Fruit fly (Drosophila melanogaster): ENCODE measurements around the gene jar.

Gene jar

dm6 chr3R:24283582-24284085 lies 12.6 kb upstream of the jar start, which contains the start of gene CG6356 (continued):
- TF ChIP-seq inv (GFP tag; IDR thresholded peaks at IDR 0.05; ENCODE audit: partially characterized antibody) (0 out of 2 replicates have a peak, but pooled peaks have one; percentile 16), Nf-YC (tag; optimal IDR thresholded peaks at IDR 0.05) (no peak), sob (GFP tag; IDR thresholded peaks at IDR 0.05) (peak; percentile 31; the same call in 1 of the 2 replicates), CG6689 (GFP tag; IDR thresholded peaks at IDR 0.05) (no peak), btn (GFP tag; optimal IDR thresholded peaks at IDR 0.05) (no peak), Doc3 (GFP tag; IDR thresholded peaks at IDR 0.05; ENCODE audit: partially characterized antibody) (no peak), gce (GFP tag; IDR thresholded peaks at IDR 0.05) (no peak), hbn (GFP tag; IDR thresholded peaks at IDR 0.05; ENCODE audit: partially characterized antibody) (no peak), wor (GFP tag; IDR thresholded peaks at IDR 0.05) (no peak), nmo (GFP tag; optimal IDR thresholded peaks at IDR 0.05) (no peak), CG8290 (GFP tag; optimal IDR thresholded peaks at IDR 0.05) (no peak), CG8290 (tag; optimal IDR thresholded peaks at IDR 0.05) (peak in 1 of 2 experiments; percentile 52), Lim3 (GFP tag; IDR thresholded peaks at IDR 0.05) (no peak), dati (GFP tag; IDR thresholded peaks at IDR 0.05) (no peak), ttk (GFP tag; IDR thresholded peaks at IDR 0.05) (no peak), CG3065 (GFP tag; optimal IDR thresholded peaks at IDR 0.05) (no peak), CG16779 (GFP tag; IDR thresholded peaks at IDR 0.05) (0 out of 2 replicates have a peak, but pooled peaks have one; percentile 11), cwo (GFP tag; optimal IDR thresholded peaks at IDR 0.05) (peak; percentile 46), lmd (GFP tag; IDR thresholded peaks at IDR 0.05) (peak; percentile 9; the same call in 1 of the 2 replicates), fd64A (GFP tag; optimal IDR thresholded peaks at IDR 0.05) (no peak), psq (GFP tag; optimal IDR thresholded peaks at IDR 0.05) (no peak), ham (GFP tag; IDR thresholded peaks at IDR 0.05) (no peak), Mad (GFP tag; optimal IDR thresholded peaks at IDR 0.05) (no peak), Drgx (GFP tag; IDR thresholded peaks at IDR 0.05) (peak; percentile 54), CG12769 (tag; optimal IDR thresholded peaks at IDR 0.05) (peak; percentile 70), CG5180 (GFP tag; optimal IDR thresholded peaks at IDR 0.05) (peak; percentile 29), Deaf1 (tag; optimal IDR thresholded peaks at IDR 0.05) (peak; percentile 96), prd (optimal IDR thresholded peaks at IDR 0.05) (no peak), prd (GFP tag; IDR thresholded peaks at IDR 0.05) (no peak), luna (GFP tag; optimal IDR thresholded peaks at IDR 0.05) (no peak), kni (GFP tag; optimal IDR thresholded peaks at IDR 0.05) (peak; percentile 49), jumu (GFP tag; optimal IDR thresholded peaks at IDR 0.05) (no peak), phol (tag; optimal IDR thresholded peaks at IDR 0.05) (no peak), zfh2 (GFP tag; optimal IDR thresholded peaks at IDR 0.05) (no peak), Oaz (GFP tag; IDR thresholded peaks at IDR 0.05) (no peak), lab (GFP tag; optimal IDR thresholded peaks at IDR 0.05) (peak; percentile 14)

DNA sequence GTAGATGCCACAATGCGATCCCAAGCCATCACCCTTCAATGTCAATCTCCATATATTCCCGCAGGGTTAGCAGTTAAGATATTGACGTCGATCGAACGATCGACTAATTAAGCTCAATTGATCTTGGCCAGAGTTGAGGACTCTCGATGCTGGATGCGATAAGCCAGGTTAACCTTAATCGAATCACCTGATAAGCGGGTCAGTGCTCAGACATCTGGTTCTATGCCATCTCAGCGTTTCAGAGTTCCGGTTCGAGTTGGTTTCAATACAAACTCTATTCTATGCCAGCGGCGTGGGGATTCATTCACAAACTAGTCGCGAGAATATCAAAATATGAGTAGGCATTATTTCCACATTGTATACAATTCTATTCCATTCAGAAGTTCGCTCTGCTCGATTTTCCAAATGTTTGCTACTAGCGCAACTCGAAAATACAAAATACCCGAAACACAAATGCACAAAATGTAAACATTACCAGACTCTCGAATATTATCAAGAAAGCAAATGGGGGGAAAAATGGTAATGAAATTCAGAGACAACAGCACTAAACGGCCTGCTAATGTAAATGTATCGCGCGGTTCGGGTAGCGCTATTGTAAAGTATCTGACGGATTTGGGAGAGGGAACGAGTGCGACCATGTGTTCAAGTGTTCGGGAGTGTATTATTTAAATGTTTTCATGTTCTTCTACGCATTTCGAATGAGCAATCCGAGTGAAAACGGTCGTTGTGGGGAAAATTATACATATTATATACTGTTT lies 11.7 kb upstream of the jar start:
- no peak for TF ChIP-seq Hand (GFP tag; optimal IDR thresholded peaks at IDR 0.05)
- TF ChIP-seq grn (GFP tag; optimal IDR thresholded peaks at IDR 0.05), result peak; percentile 15
- no peak for TF ChIP-seq nerfin-2 (GFP tag; IDR thresholded peaks at IDR 0.05; ENCODE audit: partially characterized antibody)
- TF ChIP-seq shn (GFP tag; optimal IDR thresholded peaks at IDR 0.05), result no peak
- peak; percentile 23 for TF ChIP-seq cg (GFP tag; optimal IDR thresholded peaks at IDR 0.05)
- peak; percentile 34 for TF ChIP-seq D19A (tag; optimal IDR thresholded peaks at IDR 0.05)
- no peak for TF ChIP-seq onecut (GFP tag; IDR thresholded peaks at IDR 0.05)
- peak; percentile 61 for TF ChIP-seq gem (tag; optimal IDR thresholded peaks at IDR 0.05)
- TF ChIP-seq Dbx (GFP tag; IDR thresholded peaks at IDR 0.05), result no peak
- peak; percentile 10 for TF ChIP-seq sens (GFP tag)
- TF ChIP-seq CG18476 (GFP tag; optimal IDR thresholded peaks at IDR 0.05), result no peak
- TF ChIP-seq CG13624 (GFP tag; optimal IDR thresholded peaks at IDR 0.05), result no peak
- TF ChIP-seq jing (GFP tag; optimal IDR thresholded peaks at IDR 0.05), result no peak
- TF ChIP-seq Nf-YA (GFP tag; IDR thresholded peaks at IDR 0.05), result no peak
- peak; percentile 78 for TF ChIP-seq CG12769 (tag; optimal IDR thresholded peaks at IDR 0.05)
- TF ChIP-seq CG7987 (GFP tag; optimal IDR thresholded peaks at IDR 0.05), result no peak
- TF ChIP-seq CG18599 (GFP tag; optimal IDR thresholded peaks at IDR 0.05), result no peak

Measured in whole organism, embryonic.